Fruit fly (Drosophila melanogaster) whole organism: ENCODE results near the gene CG7054.
A peak's percentile ranks its signal among the peaks of the same experiment; 100 is the strongest.

Experiments
- CG8478 ChIP-seq: fragments of >200 bp; optimal IDR thresholded peaks from 2 replicates; lab custom pipeline; 2018; ENCODE audit warnings: inconsistent platforms
- Dll ChIP-seq: fragments of >200 bp; optimal IDR thresholded peaks from 2 replicates; lab custom pipeline; 2017
- EcR ChIP-seq, 2 experiments: fragments of >200 bp; optimal IDR thresholded peaks; 2 replicates each; lab custom pipeline; 2017; ENCODE audit warnings: missing biosample characterization in 2 of 2, missing genetic modification characterization in 2 of 2, missing genetic modification reagents in 2 of 2
- pan ChIP-seq: fragments of >200 bp; optimal IDR thresholded peaks from 2 replicates; lab custom pipeline; 2017
- psq ChIP-seq: fragments of >200 bp; optimal IDR thresholded peaks from 2 replicates; lab custom pipeline; 2017
- usp ChIP-seq: fragments of >200 bp; optimal IDR thresholded peaks from 2 replicates; lab custom pipeline; 2017; ENCODE audit warnings: missing biosample characterization, missing genetic modification characterization, mixed read lengths

The CG7054 gene

DNA sequence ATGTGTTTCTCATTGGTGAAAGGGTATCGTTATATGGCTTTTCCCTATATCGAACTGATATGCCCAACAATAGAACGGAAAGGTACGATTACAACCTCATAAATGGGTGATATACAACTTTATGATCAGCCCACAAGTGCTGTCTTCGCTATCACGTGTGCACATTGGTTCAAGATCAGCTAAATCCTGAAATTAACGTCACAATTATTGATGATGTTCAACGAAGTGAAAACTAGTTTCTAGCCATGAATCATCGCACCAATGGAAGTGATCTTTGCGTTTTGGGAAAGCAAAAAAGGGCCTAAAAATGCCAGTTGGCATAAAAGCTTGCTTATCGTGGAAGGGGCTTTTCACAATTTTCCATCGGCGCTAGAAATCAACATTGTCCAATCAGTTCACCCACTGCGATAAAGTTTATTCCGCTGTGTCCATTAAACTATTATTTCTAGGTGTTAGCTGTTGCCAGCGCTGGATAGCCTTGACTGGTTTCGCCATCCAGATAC lies at the start of gene CG7054:
CG7054 (plus strand) TSS at position 375 of the 503 bp plus-strand sequence.
- TF ChIP-seq usp (GFP tag; lab: Kevin White, UChicago) (no peak), Dll (lab: Kevin White, UChicago) (no peak), pan (lab: Kevin White, UChicago) (no peak), EcR (GFP tag; optimal IDR thresholded peaks at IDR 0.05; lab: Kevin White, UChicago) (no peak), CG8478 (lab: Kevin White, UChicago) (no peak), psq (lab: Kevin White, UChicago) (no peak)

DNA sequence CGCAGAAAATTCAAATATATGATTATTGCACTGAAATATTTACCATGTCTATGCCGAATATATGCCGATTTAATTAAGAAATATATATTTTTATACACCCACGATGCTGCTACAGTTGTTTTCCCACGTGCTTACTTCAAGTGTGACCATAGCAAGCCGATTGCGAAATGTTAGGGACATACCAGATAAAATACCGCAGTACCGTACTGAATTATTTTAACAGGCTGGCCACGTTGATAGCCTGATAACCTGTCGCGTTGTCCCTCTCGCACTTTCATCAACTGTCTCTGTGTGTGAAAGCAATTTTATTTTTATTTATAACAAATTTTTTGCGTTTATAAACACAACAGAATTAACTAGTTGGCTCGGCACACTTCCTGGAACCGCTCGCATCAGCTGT lies 43.9 kb upstream of the CG7054 start, which contains the start of the genes Nop56 and mats:
Nop56 (minus strand) TSS at position 158 of the 400 bp plus-strand sequence.
mats (plus strand) TSS at position 251 of the 400 bp plus-strand sequence.
- TF ChIP-seq CG8478 (lab: Kevin White, UChicago) (no peak), psq (lab: Kevin White, UChicago) (no peak), pan (lab: Kevin White, UChicago) (no peak), EcR (GFP tag; optimal IDR thresholded peaks at IDR 0.05; lab: Kevin White, UChicago) (no peak), Dll (lab: Kevin White, UChicago) (no peak)

DNA sequence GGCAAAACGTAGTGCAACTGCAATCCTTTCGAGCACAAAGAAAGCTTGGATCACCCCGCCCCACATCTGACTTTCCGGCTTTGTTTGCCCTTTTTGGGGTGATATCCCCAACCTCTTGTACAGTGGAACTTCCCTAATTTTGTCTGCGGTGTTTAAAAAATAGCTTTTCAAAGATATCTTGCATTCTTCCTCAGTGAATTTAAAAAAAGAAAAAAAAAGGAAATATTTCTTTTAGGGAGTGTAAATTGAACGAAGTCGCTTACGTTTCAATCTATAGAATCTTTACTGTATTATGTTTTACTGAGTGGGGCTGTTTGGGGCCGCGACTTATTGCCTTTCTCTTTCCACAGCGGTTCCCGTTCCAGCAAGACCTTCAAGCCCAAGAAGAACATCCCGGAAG lies 43.2 kb upstream of the CG7054 start:
- TF ChIP-seq CG8478 (lab: Kevin White, UChicago) (no peak), pan (lab: Kevin White, UChicago) (no peak), Dll (lab: Kevin White, UChicago) (no peak)

DNA sequence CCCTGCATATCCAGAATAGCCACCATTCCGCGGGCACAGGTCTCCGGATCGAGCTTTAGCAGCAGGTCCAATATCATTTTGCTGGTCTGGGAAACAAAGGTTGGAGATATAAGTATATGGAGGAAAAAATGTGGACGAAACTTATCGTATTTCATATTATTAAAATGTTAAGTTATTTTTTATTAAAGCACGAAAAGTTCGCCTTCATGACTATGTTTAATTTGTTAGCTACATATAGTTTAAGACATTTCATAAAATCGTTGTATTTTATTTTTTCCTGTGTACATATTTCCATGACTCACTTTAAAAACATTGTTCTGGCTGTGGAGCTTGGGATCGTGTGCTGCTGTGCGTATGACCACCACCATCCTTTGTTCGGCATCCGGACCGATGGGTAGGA lies 40.8 kb upstream of the CG7054 start:
- TF ChIP-seq Dll (lab: Kevin White, UChicago) (no peak), psq (lab: Kevin White, UChicago) (no peak), pan (lab: Kevin White, UChicago) (no peak), usp (GFP tag; lab: Kevin White, UChicago) (no peak), CG8478 (lab: Kevin White, UChicago) (no peak), EcR (GFP tag; optimal IDR thresholded peaks at IDR 0.05; lab: Kevin White, UChicago) (no peak)

DNA sequence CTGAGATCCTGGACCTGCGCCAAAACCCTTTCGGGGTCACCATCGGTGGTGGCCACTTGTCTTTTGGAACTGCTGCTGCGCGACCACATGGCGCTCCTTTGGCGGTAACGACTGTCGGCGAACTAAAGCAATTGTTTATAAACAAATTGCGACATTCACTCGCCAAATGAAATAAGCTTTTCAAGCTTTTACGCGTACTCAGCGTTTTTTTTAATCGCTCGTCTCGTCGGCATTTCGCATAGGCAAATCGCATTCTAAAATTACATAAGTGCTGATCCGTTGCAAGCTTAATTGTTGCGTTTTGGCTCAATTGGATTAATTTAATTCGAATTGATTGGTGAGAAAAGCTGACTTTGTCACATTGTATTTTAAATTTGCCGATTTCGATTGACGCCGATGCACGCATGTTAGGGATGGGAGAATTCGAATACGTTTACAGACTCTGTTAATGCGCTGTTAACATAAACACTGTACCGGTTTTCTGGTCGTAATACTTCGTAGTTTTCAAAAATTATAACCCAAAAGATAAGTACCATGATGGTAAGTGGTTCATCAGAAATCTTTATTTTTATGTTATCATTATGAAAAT lies 40.1 kb upstream of the CG7054 start, which contains the start of gene pinta:
pinta (minus strand) TSS at position 328 of the 589 bp plus-strand sequence.
- TF ChIP-seq CG8478 (lab: Kevin White, UChicago), result no peak

DNA sequence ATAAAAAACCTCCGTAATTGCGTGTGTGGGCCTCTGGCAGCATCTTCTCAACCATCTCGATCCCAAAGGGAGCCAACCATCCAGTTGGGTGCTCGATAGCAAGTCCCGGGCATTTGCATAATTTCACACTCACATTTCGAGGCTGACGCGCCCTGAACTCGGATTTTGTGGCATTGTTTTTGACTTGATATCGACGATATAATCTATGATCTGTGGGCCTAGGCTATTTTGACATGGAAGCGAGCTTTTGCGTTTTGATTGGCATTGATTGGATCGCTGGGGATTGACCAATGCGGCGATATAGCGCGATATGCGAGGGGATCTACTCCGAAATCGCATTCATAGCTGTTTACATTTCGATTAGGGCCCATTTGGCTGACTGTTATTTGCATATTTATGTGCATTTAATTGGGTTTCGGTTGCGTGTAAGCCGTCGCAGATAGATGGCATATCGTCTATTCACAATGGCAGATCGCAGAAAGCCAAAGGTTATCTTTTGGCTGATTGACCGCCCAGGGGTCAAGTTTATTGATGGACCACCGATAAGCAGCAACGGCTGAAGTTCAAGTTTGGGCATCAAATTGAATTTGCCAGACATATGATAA lies 32.5 kb upstream of the CG7054 start:
- TF ChIP-seq pan (lab: Kevin White, UChicago), result no peak
- TF ChIP-seq Dll (lab: Kevin White, UChicago), result no peak
- no peak for TF ChIP-seq EcR (GFP tag; optimal IDR thresholded peaks at IDR 0.05; lab: Kevin White, UChicago)
- TF ChIP-seq psq (lab: Kevin White, UChicago), result no peak
- TF ChIP-seq CG8478 (lab: Kevin White, UChicago), result no peak
- TF ChIP-seq usp (GFP tag; lab: Kevin White, UChicago), result no peak

DNA sequence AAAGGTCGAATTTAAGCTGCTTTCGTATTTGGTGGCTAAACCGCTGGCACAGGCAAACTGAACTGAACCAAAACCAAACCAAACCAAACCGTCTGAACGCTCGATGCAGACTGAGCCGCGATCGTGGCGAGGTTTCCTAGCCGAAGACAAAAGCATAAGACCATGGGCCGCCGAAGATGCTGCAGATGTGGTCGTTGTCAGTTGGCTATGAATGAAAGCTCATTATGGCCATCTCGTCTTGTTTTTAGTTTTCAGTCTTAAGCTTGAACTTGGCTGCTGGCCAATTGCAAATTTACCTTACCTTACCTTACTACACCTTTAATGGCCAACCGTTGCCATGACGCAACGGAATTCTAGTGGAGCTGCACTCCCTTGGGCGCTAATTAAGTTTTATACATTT lies 28.7 kb upstream of the CG7054 start, which contains the start of gene CG13847:
CG13847 (minus strand) TSS at position 101 of the 400 bp plus-strand sequence.
- TF ChIP-seq CG8478 (lab: Kevin White, UChicago) (no peak), Dll (lab: Kevin White, UChicago) (no peak), EcR (GFP tag; optimal IDR thresholded peaks at IDR 0.05; lab: Kevin White, UChicago) (no peak), pan (lab: Kevin White, UChicago) (no peak), usp (GFP tag; lab: Kevin White, UChicago) (no peak), psq (lab: Kevin White, UChicago) (no peak)

DNA sequence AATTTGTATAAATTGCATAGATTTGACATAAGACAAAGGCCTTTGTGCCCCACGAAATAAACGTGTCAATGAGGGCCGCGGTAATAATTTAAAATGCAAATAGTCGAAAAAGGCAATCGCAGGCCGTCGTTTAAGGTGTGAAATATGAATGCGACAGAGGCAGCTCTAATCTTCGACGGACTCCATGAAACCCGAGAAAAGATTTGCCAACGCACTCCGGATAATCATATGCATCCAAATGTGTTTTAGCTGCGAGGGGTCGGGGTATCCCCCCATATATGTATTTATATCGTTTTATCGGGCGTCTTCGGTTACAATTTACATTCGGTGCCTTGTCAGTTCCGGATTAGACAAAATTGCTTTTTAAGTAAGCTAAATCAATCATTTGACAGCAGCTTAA lies 26.5 kb upstream of the CG7054 start:
- TF ChIP-seq usp (GFP tag; lab: Kevin White, UChicago) (no peak), CG8478 (lab: Kevin White, UChicago) (no peak), pan (lab: Kevin White, UChicago) (no peak)

DNA sequence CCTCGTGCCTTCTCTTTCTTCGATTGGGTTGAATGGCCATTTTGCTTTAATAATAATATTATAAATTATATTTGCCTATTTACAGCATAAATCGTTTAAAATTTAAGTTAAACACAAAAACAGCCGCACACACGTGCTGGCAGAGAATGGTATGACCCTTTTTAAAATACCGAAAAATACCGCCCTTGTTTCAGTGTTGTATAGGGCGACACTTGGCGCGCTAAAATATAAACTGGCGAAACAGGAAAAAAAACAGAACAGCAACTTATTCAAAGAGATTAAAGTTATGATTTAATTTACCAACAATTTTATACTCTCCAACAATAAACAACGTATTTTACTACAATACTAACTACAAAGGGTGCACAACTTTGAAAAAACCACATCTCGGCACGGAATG lies 18.3 kb upstream of the CG7054 start, which contains the start of gene CG12499:
CG12499 (minus strand) TSS at position 95 of the 400 bp plus-strand sequence.
- TF ChIP-seq usp (GFP tag; lab: Kevin White, UChicago) (no peak), EcR (GFP tag; optimal IDR thresholded peaks at IDR 0.05; lab: Kevin White, UChicago) (no peak), CG8478 (lab: Kevin White, UChicago) (no peak)

DNA sequence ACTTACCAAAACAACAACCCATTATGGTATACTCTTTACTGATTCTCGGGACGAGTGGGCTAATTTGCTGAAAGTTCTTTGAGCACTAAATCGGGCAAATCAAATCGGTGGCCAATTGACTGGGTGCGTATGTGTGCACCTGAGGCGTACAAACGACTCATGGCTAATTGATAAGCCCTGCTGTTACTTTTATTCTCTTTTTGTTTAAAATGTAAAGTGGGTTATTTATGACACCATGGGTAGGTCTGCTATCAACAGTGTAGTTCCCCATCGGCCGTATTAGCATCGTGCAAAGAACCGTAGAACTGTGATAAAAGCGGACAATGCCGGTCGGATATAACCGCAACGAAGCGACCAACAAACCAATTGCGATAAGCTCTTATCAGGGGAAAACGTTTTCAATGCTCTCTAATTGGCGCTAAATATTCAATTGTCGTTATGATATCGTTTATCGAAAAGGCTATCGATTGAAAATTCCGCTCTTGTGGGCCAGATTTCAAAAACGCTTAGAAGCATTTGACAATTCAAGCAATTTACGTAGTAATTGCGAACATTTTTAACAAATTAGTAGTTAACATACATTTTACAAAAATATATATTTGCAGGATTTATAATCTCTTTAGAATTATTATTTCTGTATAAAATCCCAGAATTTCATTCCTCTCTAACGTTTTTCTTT lies 17.5 kb upstream of the CG7054 start, which contains the start of gene CG34288:
CG34288 (minus strand) TSS at position 69 of the 679 bp plus-strand sequence.
- TF ChIP-seq EcR (GFP tag; optimal IDR thresholded peaks at IDR 0.05; lab: Kevin White, UChicago), result no peak
- TF ChIP-seq pan (lab: Kevin White, UChicago), result no peak
- no peak for TF ChIP-seq usp (GFP tag; lab: Kevin White, UChicago)

DNA sequence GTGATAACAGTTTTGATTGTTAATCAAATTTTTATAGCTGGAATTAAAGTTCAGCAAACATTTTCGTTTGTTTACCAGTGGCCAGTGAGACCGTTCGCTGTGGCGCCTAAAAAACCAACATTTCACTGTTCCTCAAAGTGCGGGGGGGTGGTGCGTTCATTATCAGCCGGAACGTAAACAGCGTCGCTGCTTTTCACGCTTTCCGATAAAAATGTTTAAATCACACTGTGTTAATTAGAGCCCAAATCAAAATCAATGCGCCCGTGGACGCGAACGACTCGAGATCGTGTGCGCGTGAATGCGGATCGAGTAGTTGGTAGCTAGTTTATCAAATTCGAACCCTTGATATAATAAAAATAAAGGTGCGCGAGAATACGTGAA lies 16.9 kb upstream of the CG7054 start, which contains the start of gene CG34376:
CG34376 (plus strand) TSS at position 226 of the 381 bp plus-strand sequence.
- TF ChIP-seq CG8478 (lab: Kevin White, UChicago), result no peak
- TF ChIP-seq psq (lab: Kevin White, UChicago), result peak; percentile 61
